Fruit fly (Drosophila melanogaster) whole organism, embryonic: Measurements from ENCODE around the gene CG32333.
A peak's percentile ranks its signal among the peaks of the same experiment; 100 is the strongest.

Source experiments
- Atf-2 ChIP-seq: fragments of 200-800 bp; sonication (Bioruptor generic); optimal IDR thresholded peaks from 2 replicates; lab custom pipeline; 2016; ENCODE audit warnings: missing biosample characterization, missing genetic modification characterization
- C15 ChIP-seq: fragments of 200-800 bp; sonication (Bioruptor generic); IDR thresholded peaks from 3 replicates; pipeline ENCODE4 v1.3.6; 2022; ENCODE audit warnings: missing biosample characterization, missing genetic modification characterization
- CG10654 ChIP-seq: fragments of 200-800 bp; sonication (Bioruptor generic); optimal IDR thresholded peaks from 2 replicates; lab custom pipeline; 2016; ENCODE audit warnings: missing biosample characterization, missing genetic modification characterization
- CG10959 ChIP-seq: fragments of 200-800 bp; sonication (Bioruptor generic); IDR thresholded peaks from 2 replicates; pipeline ENCODE4 v1.3.6; 2022; ENCODE audit warnings: missing biosample characterization, missing genetic modification characterization
- CG12391 ChIP-seq: fragments of 200-800 bp; sonication (Bioruptor generic); optimal IDR thresholded peaks from 3 replicates; lab custom pipeline; 2018; ENCODE audit warnings: missing biosample characterization, mild to moderate bottlenecking, missing genetic modification characterization, moderate library complexity
- CG13894 ChIP-seq: fragments of 200-800 bp; sonication (Bioruptor generic); optimal IDR thresholded peaks from 3 replicates; lab custom pipeline; 2018; ENCODE audit warnings: missing biosample characterization, mild to moderate bottlenecking, missing genetic modification characterization, moderate library complexity
- CG15514 ChIP-seq: fragments of 200-800 bp; sonication (Bioruptor generic); optimal IDR thresholded peaks from 3 replicates; lab custom pipeline; 2017; ENCODE audit warnings: missing biosample characterization, missing genetic modification characterization, mild to moderate bottlenecking, moderate library complexity, missing genetic modification reagents
- CG17359 ChIP-seq: fragments of 200-800 bp; sonication (Bioruptor generic); optimal IDR thresholded peaks from 3 replicates; lab custom pipeline; 2018; ENCODE audit warnings: missing biosample characterization, mild to moderate bottlenecking, missing genetic modification characterization, moderate library complexity
- CG30020 ChIP-seq: fragments of 200-800 bp; optimal IDR thresholded peaks from 2 replicates; lab custom pipeline; 2019; ENCODE audit warnings: missing biosample characterization, mild to moderate bottlenecking, missing genetic modification characterization, moderate library complexity
- CG33557 ChIP-seq: fragments of 200-800 bp; sonication (Bioruptor generic); optimal IDR thresholded peaks from 2 replicates; lab custom pipeline; 2019; ENCODE audit warnings: missing biosample characterization, mild to moderate bottlenecking, missing genetic modification characterization, moderate library complexity
- CG7357 ChIP-seq: fragments of 200-800 bp; sonication (Bioruptor generic); IDR thresholded peaks from 3 replicates; pipeline ENCODE4 v1.3.6; 2022; ENCODE audit warnings: missing biosample characterization, missing genetic modification characterization
- CG7372 ChIP-seq: fragments of 200-800 bp; sonication (Bioruptor generic); IDR thresholded peaks from 2 replicates; pipeline ENCODE4 v1.3.6; 2022; ENCODE audit warnings: missing biosample characterization, missing genetic modification characterization
- CG7745 ChIP-seq: fragments of 200-800 bp; sonication (Bioruptor generic); optimal IDR thresholded peaks from 2 replicates; lab custom pipeline; 2018; ENCODE audit warnings: missing biosample characterization, mild to moderate bottlenecking, missing genetic modification characterization, moderate library complexity
- CG7963 ChIP-seq: fragments of 200-800 bp; sonication (Bioruptor generic); IDR thresholded peaks from 3 replicates; pipeline ENCODE4 v1.3.6; 2022; ENCODE audit warnings: missing biosample characterization, missing genetic modification characterization; ENCODE audit not compliant: partially characterized antibody
- CG8388 ChIP-seq: fragments of 200-800 bp; sonication (Bioruptor generic); optimal IDR thresholded peaks from 2 replicates; lab custom pipeline; 2019; ENCODE audit warnings: missing biosample characterization, mild to moderate bottlenecking, missing genetic modification characterization, moderate library complexity
- CG9797 ChIP-seq: fragments of 200-800 bp; sonication (Bioruptor generic); optimal IDR thresholded peaks from 3 replicates; lab custom pipeline; 2018; ENCODE audit warnings: missing biosample characterization, mild to moderate bottlenecking, missing genetic modification characterization
- Camta ChIP-seq: fragments of 200-800 bp; sonication (Bioruptor generic); optimal IDR thresholded peaks from 2 replicates; lab custom pipeline; 2016; ENCODE audit warnings: missing biosample characterization, missing genetic modification characterization
- Dbx ChIP-seq: fragments of 200-800 bp; sonication (Bioruptor generic); IDR thresholded peaks from 3 replicates; pipeline ENCODE4 v1.3.6; 2022; ENCODE audit warnings: missing biosample characterization, missing genetic modification characterization
- Dip3 ChIP-seq: fragments of 200-800 bp; sonication (Bioruptor generic); optimal IDR thresholded peaks from 3 replicates; lab custom pipeline; 2016; ENCODE audit warnings: missing biosample characterization, missing genetic modification characterization
- Elba2 ChIP-seq: fragments of 200-800 bp; sonication (Bioruptor generic); optimal IDR thresholded peaks from 3 replicates; lab custom pipeline; 2016; ENCODE audit warnings: missing biosample characterization, missing genetic modification characterization
- HLH3B ChIP-seq: fragments of 200-800 bp; sonication (Bioruptor generic); IDR thresholded peaks from 2 replicates; pipeline ENCODE4 v1.3.6; 2022; ENCODE audit warnings: missing biosample characterization, missing genetic modification characterization
- Lhr ChIP-seq: fragments of 200-800 bp; sonication (Bioruptor generic); optimal IDR thresholded peaks from 3 replicates; lab custom pipeline; 2017; ENCODE audit warnings: mild to moderate bottlenecking, missing biosample characterization, missing genetic modification reagents, missing genetic modification characterization
- Myb ChIP-seq: fragments of 200-800 bp; sonication (Bioruptor generic); optimal IDR thresholded peaks from 2 replicates; lab custom pipeline; 2016; ENCODE audit warnings: missing biosample characterization, missing genetic modification characterization
- NFAT ChIP-seq: fragments of 200-800 bp; sonication (Bioruptor generic); IDR thresholded peaks from 2 replicates; pipeline ENCODE4 v1.3.6; 2022; ENCODE audit warnings: missing biosample characterization, missing genetic modification characterization
- Opbp ChIP-seq: fragments of 200-800 bp; sonication (Bioruptor generic); IDR thresholded peaks from 3 replicates; pipeline ENCODE4 v1.3.6; 2022; ENCODE audit warnings: missing biosample characterization, missing genetic modification characterization; ENCODE audit not compliant: partially characterized antibody
- Ravus ChIP-seq: fragments of 200-800 bp; sonication (Bioruptor generic); IDR thresholded peaks from 2 replicates; pipeline ENCODE4 v1.3.6; 2022; ENCODE audit warnings: missing biosample characterization, missing genetic modification characterization
- Rfx ChIP-seq: fragments of 200-800 bp; sonication (Bioruptor generic); IDR thresholded peaks from 2 replicates; pipeline ENCODE4 v1.3.6; 2022; ENCODE audit warnings: missing biosample characterization, missing genetic modification characterization
- Sox102F ChIP-seq: fragments of 200-800 bp; sonication (Bioruptor generic); optimal IDR thresholded peaks from 2 replicates; lab custom pipeline; 2018; ENCODE audit warnings: missing biosample characterization, mild to moderate bottlenecking, missing genetic modification characterization, moderate library complexity
- Usf ChIP-seq: fragments of 200-800 bp; sonication (Bioruptor generic); optimal IDR thresholded peaks from 2 replicates; lab custom pipeline; 2017; ENCODE audit warnings: missing genotype, missing biosample characterization, missing genetic modification characterization
- ara ChIP-seq: fragments of 200-800 bp; sonication (Bioruptor generic); IDR thresholded peaks from 2 replicates; pipeline ENCODE4 v1.3.6; 2022; ENCODE audit warnings: missing biosample characterization, missing genetic modification characterization
- ase ChIP-seq: fragments of 200-800 bp; sonication (Bioruptor generic); IDR thresholded peaks from 3 replicates; pipeline ENCODE4 v1.3.6; 2022; ENCODE audit warnings: missing biosample characterization, missing genetic modification characterization
- br ChIP-seq: fragments of >200 bp; optimal IDR thresholded peaks from 2 replicates; lab custom pipeline; 2017
- caup ChIP-seq: fragments of 200-800 bp; sonication (Bioruptor generic); optimal IDR thresholded peaks from 3 replicates; lab custom pipeline; 2017; ENCODE audit warnings: missing biosample characterization, mild to moderate bottlenecking, missing genetic modification characterization, moderate library complexity; ENCODE audit not compliant: severe bottlenecking
- dmrt99B ChIP-seq: fragments of 200-800 bp; sonication (Bioruptor generic); optimal IDR thresholded peaks from 2 replicates; lab custom pipeline; 2018; ENCODE audit warnings: missing biosample characterization, mild to moderate bottlenecking, missing genetic modification characterization, moderate library complexity
- dysf ChIP-seq: fragments of 200-800 bp; sonication (Bioruptor generic); IDR thresholded peaks from 3 replicates; pipeline ENCODE4 v1.3.6; 2022; ENCODE audit warnings: missing biosample characterization, missing genetic modification characterization
- exex ChIP-seq: fragments of 200-800 bp; sonication (Bioruptor generic); optimal IDR thresholded peaks from 4 replicates; lab custom pipeline; 2018; ENCODE audit warnings: missing biosample characterization, mild to moderate bottlenecking, missing genetic modification characterization, moderate library complexity
- grn ChIP-seq: fragments of 200-800 bp; sonication (Bioruptor generic); optimal IDR thresholded peaks from 3 replicates; lab custom pipeline; 2017; ENCODE audit warnings: missing biosample characterization, missing genetic modification characterization
- mirr ChIP-seq: fragments of 200-800 bp; sonication (Bioruptor generic); optimal IDR thresholded peaks from 3 replicates; lab custom pipeline; 2018; ENCODE audit warnings: missing biosample characterization, mild to moderate bottlenecking, missing genetic modification characterization
- pb ChIP-seq: fragments of 200-800 bp; sonication (Bioruptor generic); optimal IDR thresholded peaks from 3 replicates; lab custom pipeline; 2016; ENCODE audit warnings: missing biosample characterization, missing genetic modification characterization
- sc ChIP-seq, 3 experiments: fragments of >200 bp in 2 of 3; fragments of 200-800 bp in 1 of 3; sonication (Bioruptor generic) in 1 of 3; optimal IDR thresholded peaks; 2 replicates in 2 of 3; 3 replicates in 1 of 3; lab custom pipeline; 2017; ENCODE audit warnings: mild to moderate bottlenecking in 1 of 3, missing biosample characterization in 1 of 3, missing genetic modification characterization in 1 of 3, missing genetic modification reagents in 1 of 3
- sens ChIP-seq: fragments of 200-800 bp; sonication (Bioruptor generic); peaks from one replicate; lab custom pipeline; 2016; ENCODE audit warnings: missing biosample characterization, missing genetic modification characterization
- sens-2 ChIP-seq: fragments of 200-800 bp; sonication (Bioruptor generic); IDR thresholded peaks from 2 replicates; pipeline ENCODE4 v1.3.6; 2022; ENCODE audit warnings: missing biosample characterization, missing genetic modification characterization
- sima ChIP-seq: fragments of 200-800 bp; sonication (Bioruptor generic); optimal IDR thresholded peaks from 2 replicates; lab custom pipeline; 2016; ENCODE audit warnings: missing biosample characterization, missing genetic modification characterization
- sisA ChIP-seq: fragments of 200-800 bp; sonication (Bioruptor generic); IDR thresholded peaks from 2 replicates; pipeline ENCODE4 v1.3.6; 2022; ENCODE audit warnings: missing biosample characterization, missing genetic modification characterization
- sna ChIP-seq: fragments of 200-800 bp; sonication (Bioruptor generic); IDR thresholded peaks from 2 replicates; pipeline ENCODE4 v1.3.6; 2022; ENCODE audit warnings: missing biosample characterization, missing genetic modification characterization; ENCODE audit not compliant: partially characterized antibody
- tap ChIP-seq: fragments of 200-800 bp; optimal IDR thresholded peaks from 3 replicates; lab custom pipeline; 2019; ENCODE audit warnings: missing biosample characterization, mild to moderate bottlenecking, missing genetic modification characterization, moderate library complexity
- tin ChIP-seq: fragments of 200-800 bp; sonication (Bioruptor generic); optimal IDR thresholded peaks from 3 replicates; lab custom pipeline; 2016; ENCODE audit warnings: missing biosample characterization, missing genetic modification characterization
- unpg ChIP-seq: fragments of 200-800 bp; sonication (Bioruptor generic); optimal IDR thresholded peaks from 3 replicates; lab custom pipeline; 2018; ENCODE audit warnings: missing biosample characterization, mild to moderate bottlenecking, missing genetic modification characterization, moderate library complexity
- zfh2 ChIP-seq: fragments of 200-800 bp; sonication (Bioruptor generic); optimal IDR thresholded peaks from 2 replicates; lab custom pipeline; 2016; ENCODE audit warnings: missing biosample characterization, missing genetic modification characterization

The CG32333 gene

dm6 chr3L:1300076-1300635 is 24.4 kb downstream of the CG32333 start (continued):
- TF ChIP-seq mirr (GFP tag; lab: Kevin White, UChicago) (peak; percentile 25), sima (GFP tag; lab: Kevin White, UChicago) (no peak), sisA (GFP tag; lab: Robert Waterston, UW) (peak; percentile 62), exex (peak; percentile 31), sens-2 (no peak; the same call in none of the 2 replicates), CG10654 (GFP tag; lab: Kevin White, UChicago) (peak; percentile 72), grn (GFP tag; lab: Kevin White, UChicago) (peak; percentile 80), ara (GFP tag; lab: Robert Waterston, UW) (peak; percentile 92), dysf (GFP tag; lab: Robert Waterston, UW) (peak; percentile 79), Camta (GFP tag; lab: Kevin White, UChicago) (peak; percentile 38), CG30020 (tag; lab: Kevin White, UChicago) (peak; percentile 41), pb (GFP tag; lab: Kevin White, UChicago) (no peak), CG17359 (tag; lab: Kevin White, UChicago) (peak; percentile 87), sna (no peak), CG7963 (no peak), Lhr (GFP tag; lab: Kevin White, UChicago) (peak; percentile 61), sens (GFP tag; lab: Kevin White, UChicago) (peak; percentile 88), HLH3B (GFP tag; lab: Robert Waterston, UW) (peak; percentile 83), zfh2 (GFP tag; lab: Kevin White, UChicago) (no peak), Atf-2 (GFP tag; lab: Kevin White, UChicago) (peak; percentile 30), CG7372 (GFP tag; lab: Robert Waterston, UW) (peak; percentile 33; the same call in 1 of the 2 replicates), CG15514 (GFP tag; lab: Kevin White, UChicago) (peak; percentile 43), CG8388 (GFP tag; lab: Kevin White, UChicago) (peak; percentile 88), tap (tag; lab: Kevin White, UChicago) (peak; percentile 86), CG7745 (tag; lab: Kevin White, UChicago) (no peak), sc (optimal IDR thresholded peaks at IDR 0.05; lab: Kevin White, UChicago) (no peak), sc (GFP tag; optimal IDR thresholded peaks at IDR 0.05; lab: Kevin White, UChicago) (peak; percentile 79), CG33557 (GFP tag; lab: Kevin White, UChicago) (peak; percentile 81), Opbp (GFP tag; lab: Robert Waterston, UW) (no peak), CG7357 (GFP tag; lab: Robert Waterston, UW) (peak; percentile 66; the same call in 2 of the 3 replicates), unpg (GFP tag; lab: Kevin White, UChicago) (peak; percentile 88), Rfx (GFP tag; lab: Robert Waterston, UW) (peak; percentile 77), CG13894 (tag; lab: Kevin White, UChicago) (peak; percentile 23), br (no peak), CG12391 (tag; lab: Kevin White, UChicago) (peak; percentile 92), tin (GFP tag; lab: Kevin White, UChicago) (peak; percentile 79), dmrt99B (tag; lab: Kevin White, UChicago) (peak; percentile 84), CG10959 (GFP tag; lab: Robert Waterston, UW) (peak; percentile 82), Myb (GFP tag; lab: Kevin White, UChicago) (no peak), ase (peak; percentile 74; the same call in 2 of the 3 replicates), Ravus (GFP tag; lab: Robert Waterston, UW) (peak; percentile 13; the same call in 1 of the 2 replicates), Sox102F (GFP tag; lab: Kevin White, UChicago) (no peak), caup (GFP tag; lab: Kevin White, UChicago) (peak; percentile 77), Dbx (peak; percentile 69; the same call in 2 of the 3 replicates), Dip3 (GFP tag; lab: Kevin White, UChicago) (peak; percentile 43), CG9797 (GFP tag; lab: Kevin White, UChicago) (no peak), NFAT (GFP tag; lab: Robert Waterston, UW) (peak; percentile 35; the same call in 1 of the 2 replicates), Elba2 (GFP tag; lab: Kevin White, UChicago) (no peak), C15 (peak; percentile 64; the same call in 1 of the 3 replicates), Usf (GFP tag; lab: Kevin White, UChicago) (peak; percentile 51)
